Worm (Caenorhabditis elegans) whole organism, L3 larva: ENCODE measurements around the gene ZK892.6.

ENCODE experiments used
- R02D3.7 ChIP-seq: fragments of 150-350 bp; optimal IDR thresholded peaks from 2 replicates; lab custom pipeline; 2014; ENCODE audit warnings: missing biosample characterization, missing genetic modification characterization
- ZK546.5 ChIP-seq: sonication (generic microtip); optimal IDR thresholded peaks from 2 replicates; lab custom pipeline; 2017; ENCODE audit warnings: missing biosample characterization, missing genetic modification characterization
- aly-2 ChIP-seq: fragments of 150-350 bp; optimal IDR thresholded peaks from 2 replicates; lab custom pipeline; 2014; ENCODE audit warnings: missing biosample characterization, missing genetic modification characterization
- ama-1 ChIP-seq: fragments of 150-350 bp; optimal IDR thresholded peaks from 2 replicates; lab custom pipeline; 2018
- ceh-16 ChIP-seq: sonication (generic microtip); optimal IDR thresholded peaks from 2 replicates; lab custom pipeline; 2017; ENCODE audit warnings: missing biosample characterization, missing genetic modification characterization
- ceh-28 ChIP-seq: fragments of 150-350 bp; optimal IDR thresholded peaks from 2 replicates; lab custom pipeline; 2014; ENCODE audit warnings: missing biosample characterization, missing genetic modification reagents, missing genetic modification characterization
- ceh-82 ChIP-seq: fragments of 150-350 bp; optimal IDR thresholded peaks from 2 replicates; lab custom pipeline; 2014; ENCODE audit warnings: missing biosample characterization, missing genetic modification characterization
- ceh-9 ChIP-seq: sonication (generic microtip); optimal IDR thresholded peaks from 2 replicates; lab custom pipeline; 2018; ENCODE audit warnings: missing biosample characterization, missing genetic modification characterization
- daf-12 ChIP-seq: fragments of 150-350 bp; optimal IDR thresholded peaks from 2 replicates; lab custom pipeline; 2014; ENCODE audit warnings: missing biosample characterization, missing genetic modification reagents, missing genetic modification characterization
- egl-27 ChIP-seq: sonication (generic microtip); optimal IDR thresholded peaks from 4 replicates; lab custom pipeline; 2017; ENCODE audit warnings: missing biosample characterization, missing genetic modification reagents, missing genetic modification characterization
- egl-5 ChIP-seq: fragments of 150-350 bp; optimal IDR thresholded peaks from 2 replicates; lab custom pipeline; 2017; ENCODE audit warnings: missing biosample characterization, missing genetic modification reagents, missing genetic modification characterization, inconsistent platforms
- elt-2 ChIP-seq: sonication (generic microtip); optimal IDR thresholded peaks from 2 replicates; lab custom pipeline; 2016; ENCODE audit warnings: missing genetic modification reagents, mild to moderate bottlenecking, missing genetic modification characterization, missing compliant biosample characterization
- elt-3 ChIP-seq, 3 experiments: fragments of 150-350 bp in 1 of 3; sonication (generic microtip) in 2 of 3; optimal IDR thresholded peaks; 2 replicates in 2 of 3; 4 replicates in 1 of 3; lab custom pipeline; 2014 to 2017; ENCODE audit warnings: missing biosample characterization in 3 of 3, missing genetic modification characterization in 3 of 3
- eor-1 ChIP-seq, 2 experiments: fragments of 150-350 bp; optimal IDR thresholded peaks; 2 replicates each; lab custom pipeline; 2014 to 2018; ENCODE audit warnings: missing biosample characterization in 2 of 2, missing genetic modification characterization in 2 of 2
- fkh-10 ChIP-seq: sonication (generic microtip); optimal IDR thresholded peaks from 2 replicates; lab custom pipeline; 2017; ENCODE audit warnings: missing biosample characterization, missing genetic modification reagents, missing genetic modification characterization
- fkh-2 ChIP-seq: fragments of 150-350 bp; optimal IDR thresholded peaks from 2 replicates; lab custom pipeline; 2014; ENCODE audit warnings: missing biosample characterization, missing genetic modification reagents, missing genetic modification characterization
- fos-1 ChIP-seq: fragments of 150-350 bp; optimal IDR thresholded peaks from 2 replicates; lab custom pipeline; 2014; ENCODE audit warnings: missing biosample characterization, missing genetic modification characterization
- hmg-11 ChIP-seq: sonication (generic microtip); optimal IDR thresholded peaks from 2 replicates; lab custom pipeline; 2016; ENCODE audit warnings: missing genetic modification characterization, missing compliant biosample characterization
- jun-1 ChIP-seq: fragments of 150-350 bp; optimal IDR thresholded peaks from 2 replicates; lab custom pipeline; 2014; ENCODE audit warnings: missing biosample characterization, missing genetic modification reagents, missing genetic modification characterization
- lin-15B ChIP-seq: fragments of 150-350 bp; optimal IDR thresholded peaks from 2 replicates; lab custom pipeline; 2014; ENCODE audit warnings: missing biosample characterization, missing genetic modification characterization
- lin-39 ChIP-seq: fragments of 150-350 bp; optimal IDR thresholded peaks from 2 replicates; lab custom pipeline; 2018; ENCODE audit warnings: missing biosample characterization, missing genetic modification reagents, missing genetic modification characterization
- lsy-12 ChIP-seq: sonication (generic microtip); optimal IDR thresholded peaks from 2 replicates; lab custom pipeline; 2016; ENCODE audit warnings: mild to moderate bottlenecking, missing genetic modification characterization, missing compliant biosample characterization
- mdl-1 ChIP-seq: fragments of 150-350 bp; optimal IDR thresholded peaks from 2 replicates; lab custom pipeline; 2014; ENCODE audit warnings: missing biosample characterization, missing genetic modification characterization
- mml-1 ChIP-seq: fragments of 150-350 bp; sonication (generic microtip); optimal IDR thresholded peaks from 3 replicates; lab custom pipeline; 2014; ENCODE audit warnings: missing biosample characterization, missing genetic modification characterization
- nfya-1 ChIP-seq: sonication (generic microtip); optimal IDR thresholded peaks from 2 replicates; lab custom pipeline; 2017; ENCODE audit warnings: missing genetic modification characterization, mild to moderate bottlenecking, missing compliant biosample characterization, antibody characterized with exemption, moderate library complexity; ENCODE audit not compliant: insufficient read depth
- nhr-11 ChIP-seq: fragments of 150-350 bp; optimal IDR thresholded peaks from 2 replicates; lab custom pipeline; 2014; ENCODE audit warnings: missing biosample characterization, missing genetic modification characterization
- nhr-12 ChIP-seq: fragments of 150-350 bp; optimal IDR thresholded peaks from 2 replicates; lab custom pipeline; 2014; ENCODE audit warnings: missing biosample characterization, missing genetic modification characterization
- nhr-23 ChIP-seq: fragments of 150-350 bp; optimal IDR thresholded peaks from 2 replicates; lab custom pipeline; 2014; ENCODE audit warnings: missing biosample characterization, missing genetic modification reagents, missing genetic modification characterization
- nhr-237 ChIP-seq: fragments of 150-350 bp; optimal IDR thresholded peaks from 2 replicates; lab custom pipeline; 2014; ENCODE audit warnings: missing biosample characterization, missing genetic modification characterization
- nhr-25 ChIP-seq: sonication (generic microtip); optimal IDR thresholded peaks from 2 replicates; lab custom pipeline; 2017; ENCODE audit warnings: missing biosample characterization, missing genetic modification characterization
- nhr-28 ChIP-seq: fragments of 150-350 bp; optimal IDR thresholded peaks from 2 replicates; lab custom pipeline; 2014; ENCODE audit warnings: missing biosample characterization, missing genetic modification characterization
- nhr-43 ChIP-seq: sonication (generic microtip); optimal IDR thresholded peaks from 2 replicates; lab custom pipeline; 2016; ENCODE audit warnings: mild to moderate bottlenecking, missing genetic modification characterization, missing compliant biosample characterization; ENCODE audit not compliant: poor library complexity, severe bottlenecking
- nhr-67 ChIP-seq: fragments of 150-350 bp; optimal IDR thresholded peaks from 2 replicates; lab custom pipeline; 2014; ENCODE audit warnings: missing biosample characterization, missing genetic modification characterization
- nhr-76 ChIP-seq: fragments of 150-350 bp; sonication (generic microtip); optimal IDR thresholded peaks from 5 replicates; lab custom pipeline; 2014; ENCODE audit warnings: missing biosample characterization, missing genetic modification characterization
- nhr-77 ChIP-seq: fragments of 150-350 bp; optimal IDR thresholded peaks from 2 replicates; lab custom pipeline; 2014; ENCODE audit warnings: missing biosample characterization, missing genetic modification characterization
- pha-4 ChIP-seq: fragments of 150-350 bp; optimal IDR thresholded peaks from 2 replicates; lab custom pipeline; 2014; ENCODE audit warnings: missing biosample characterization, missing genetic modification reagents, missing genetic modification characterization
- pqm-1 ChIP-seq: fragments of 150-350 bp; optimal IDR thresholded peaks from 2 replicates; lab custom pipeline; 2017; ENCODE audit warnings: missing biosample characterization, missing genetic modification characterization, inconsistent platforms
- sea-2 ChIP-seq: fragments of 150-350 bp; sonication (generic microtip); optimal IDR thresholded peaks from 4 replicates; lab custom pipeline; 2014; ENCODE audit warnings: missing biosample characterization, missing genetic modification reagents, missing genetic modification characterization
- skn-1 ChIP-seq: fragments of 150-350 bp; optimal IDR thresholded peaks from 2 replicates; lab custom pipeline; 2014; ENCODE audit warnings: missing biosample characterization, missing genetic modification characterization
- snpc-4 ChIP-seq: fragments of 150-350 bp; optimal IDR thresholded peaks from 2 replicates; lab custom pipeline; 2014; ENCODE audit warnings: missing biosample characterization, missing genetic modification characterization
- tbx-2 ChIP-seq: sonication (generic microtip); optimal IDR thresholded peaks from 2 replicates; lab custom pipeline; 2016; ENCODE audit warnings: mild to moderate bottlenecking, missing genetic modification characterization, missing compliant biosample characterization
- unc-39 ChIP-seq: sonication (generic microtip); optimal IDR thresholded peaks from 4 replicates; lab custom pipeline; 2017; ENCODE audit warnings: missing biosample characterization, missing genetic modification characterization
- unc-62 ChIP-seq: fragments of 150-350 bp; sonication (generic microtip); optimal IDR thresholded peaks from 4 replicates; lab custom pipeline; 2014; ENCODE audit warnings: missing biosample characterization, missing genetic modification reagents, missing genetic modification characterization
- zag-1 ChIP-seq: fragments of 150-350 bp; optimal IDR thresholded peaks from 2 replicates; lab custom pipeline; 2014; ENCODE audit warnings: missing biosample characterization, missing genetic modification characterization
- ztf-11 ChIP-seq: fragments of 150-350 bp; optimal IDR thresholded peaks from 2 replicates; lab custom pipeline; 2014; ENCODE audit warnings: missing biosample characterization, missing genetic modification characterization
- ztf-4 ChIP-seq: fragments of 150-350 bp; optimal IDR thresholded peaks from 2 replicates; lab custom pipeline; 2014; ENCODE audit warnings: missing biosample characterization, missing genetic modification characterization

The ZK892.6 gene

DNA sequence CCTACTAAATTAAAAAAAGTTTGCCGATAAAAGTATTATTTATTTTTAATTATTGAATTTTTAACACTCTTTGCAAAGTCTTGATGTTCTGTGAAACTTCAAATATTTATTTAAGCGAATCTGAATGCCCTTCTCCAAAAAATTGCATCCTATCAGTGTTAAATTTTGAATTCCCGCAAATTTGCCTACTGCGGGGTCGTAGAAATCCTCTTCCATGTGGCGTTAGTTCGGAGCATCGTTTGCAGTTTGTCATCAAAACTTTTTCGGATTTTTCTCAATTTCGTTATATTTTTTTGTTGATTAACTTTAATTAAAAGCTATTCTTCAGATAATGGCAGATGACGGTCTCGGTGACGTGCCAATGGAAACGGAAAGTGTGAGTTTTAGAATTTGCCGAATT lies 39.5 kb downstream of the ZK892.6 start, which contains the start of gene ufd-3 (continued):
- TF ChIP-seq aly-2 (no peak), nhr-77 (no peak), elt-3 (tag; optimal IDR thresholded peaks at IDR 0.05; lab: Kevin White, UChicago) (no peak), jun-1 (tag; lab: Kevin White, UChicago) (no peak), nhr-12 (no peak), hmg-11 (tag; lab: Kevin White, UChicago) (peak; percentile 37), lin-15B (tag; lab: Kevin White, UChicago) (peak; percentile 94), lsy-12 (peak; percentile 39), fkh-10 (GFP tag; lab: Kevin White, UChicago) (no peak), egl-27 (tag; lab: Kevin White, UChicago) (peak; percentile 7), nhr-11 (tag; lab: Kevin White, UChicago) (peak; percentile 72), elt-2 (tag; lab: Kevin White, UChicago) (peak; percentile 29), pqm-1 (tag; lab: Kevin White, UChicago) (peak; percentile 42), ztf-4 (no peak), zag-1 (tag; lab: Kevin White, UChicago) (no peak), daf-12 (tag; lab: Kevin White, UChicago) (no peak), nhr-67 (tag; lab: Kevin White, UChicago) (no peak), R02D3.7 (tag; lab: Kevin White, UChicago) (peak; percentile 65), lin-39 (tag; lab: Kevin White, UChicago) (peak; percentile 81)
- TF ChIP-seq, all 47 proteins: peak for 20

DNA sequence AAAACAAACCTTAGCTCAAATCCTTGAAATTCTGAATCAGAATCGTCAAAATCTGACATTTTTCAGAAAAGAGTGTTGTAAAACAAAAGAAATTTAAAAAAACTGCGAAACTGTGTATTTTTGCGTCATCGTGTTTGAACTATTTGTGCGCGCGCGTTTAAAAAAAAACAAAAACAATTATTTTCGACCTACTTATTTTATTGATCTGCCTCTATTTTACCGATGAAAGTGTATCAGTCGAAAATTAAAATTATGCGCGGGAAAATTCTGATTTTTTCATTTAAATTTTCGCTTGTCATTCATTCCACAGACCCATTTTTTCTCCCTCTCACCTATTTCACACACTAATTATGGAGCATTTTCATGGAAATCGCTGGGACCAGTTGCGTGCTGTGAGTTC lies 41.0 kb downstream of the ZK892.6 start, which contains the start of the genes C05C10.7 and C05C10.5:
Gene C05C10.7, minus strand, starts transcription at position 95 of the 400 bp plus-strand sequence.
Gene C05C10.5, plus strand, starts transcription at position 164 of the 400 bp plus-strand sequence.
- no peak for TF ChIP-seq nfya-1 (tag; lab: Kevin White, UChicago)
- no peak for TF ChIP-seq nhr-11 (tag; lab: Kevin White, UChicago)
- no peak for TF ChIP-seq nhr-12

DNA sequence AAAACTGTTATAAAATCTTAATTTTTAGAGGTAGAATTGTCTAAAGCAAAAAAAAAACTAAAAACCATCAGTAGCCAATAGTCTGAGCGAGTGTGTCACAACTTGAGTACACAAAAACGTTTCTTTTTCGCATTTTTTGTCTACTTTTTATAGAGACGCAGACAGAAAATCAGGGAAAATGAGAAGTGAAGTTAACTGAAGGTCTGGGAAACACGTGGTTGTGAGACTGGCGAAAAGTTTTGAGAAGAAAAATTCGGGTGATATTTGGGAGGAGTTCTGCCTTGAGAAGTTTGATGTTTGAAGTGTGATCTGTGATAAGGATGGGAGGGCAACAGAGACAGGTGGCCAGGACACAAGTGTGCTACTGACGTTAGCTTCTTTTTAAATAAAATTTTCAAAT lies 42.3 kb downstream of the ZK892.6 start:
- TF ChIP-seq mml-1 (no peak), ama-1 (lab: Kevin White, UChicago) (peak; percentile 92), ztf-4 (no peak), zag-1 (tag; lab: Kevin White, UChicago) (no peak), ztf-11 (tag; lab: Kevin White, UChicago) (no peak), egl-27 (tag; lab: Kevin White, UChicago) (peak; percentile 58), fkh-10 (GFP tag; lab: Kevin White, UChicago) (no peak), elt-2 (tag; lab: Kevin White, UChicago) (peak; percentile 75), nhr-28 (no peak), nhr-76 (tag; lab: Kevin White, UChicago) (peak; percentile 48), jun-1 (tag; lab: Kevin White, UChicago) (peak; percentile 52), ceh-82 (tag; lab: Kevin White, UChicago) (no peak), egl-5 (peak; percentile 16), ceh-9 (tag; lab: Kevin White, UChicago) (no peak), nhr-25 (tag; lab: Kevin White, UChicago) (peak; percentile 79), snpc-4 (no peak), nhr-43 (peak; percentile 80), nhr-23 (peak; percentile 86), ZK546.5 (tag; lab: Kevin White, UChicago) (no peak), sea-2 (no peak), nhr-11 (tag; lab: Kevin White, UChicago) (peak; percentile 94), mdl-1 (peak; percentile 65), lin-39 (tag; lab: Kevin White, UChicago) (peak; percentile 2), daf-12 (tag; lab: Kevin White, UChicago) (no peak), pqm-1 (tag; lab: Kevin White, UChicago) (peak; percentile 61), skn-1 (tag; lab: Kevin White, UChicago) (no peak), fos-1 (tag; lab: Kevin White, UChicago) (no peak), nhr-12 (no peak), ceh-16 (tag; lab: Kevin White, UChicago) (no peak), nhr-77 (no peak), aly-2 (no peak), ceh-28 (tag; lab: Kevin White, UChicago) (peak; percentile 39), nhr-67 (tag; lab: Kevin White, UChicago) (no peak), unc-62 (no peak), fkh-2 (tag; lab: Kevin White, UChicago) (no peak), R02D3.7 (tag; lab: Kevin White, UChicago) (peak; percentile 33), unc-39 (tag; lab: Kevin White, UChicago) (no peak), nhr-237 (tag; lab: Kevin White, UChicago) (no peak), lin-15B (tag; lab: Kevin White, UChicago) (peak; percentile 60), elt-3 (tag; optimal IDR thresholded peaks at IDR 0.05; lab: Kevin White, UChicago) (no peak), hmg-11 (tag; lab: Kevin White, UChicago) (peak; percentile 33), eor-1 (tag; optimal IDR thresholded peaks at IDR 0.05; lab: Kevin White, UChicago) (no peak), tbx-2 (tag; lab: Kevin White, UChicago) (peak; percentile 21), nfya-1 (tag; lab: Kevin White, UChicago) (peak; percentile 75), pha-4 (peak; percentile 94), lsy-12 (peak; percentile 45)
